Worm (Caenorhabditis elegans) whole organism, L1 larva: ENCODE results near the gene pqn-65.
"Not testable (repeated sequence)": the region's sequence is repeated elsewhere in the genome, so short reads cannot be mapped to it uniquely, and the experiment has no call there.

Experiments used
- C34B4.2 ChIP-seq: sonication (generic microtip); optimal IDR thresholded peaks from 2 replicates; lab custom pipeline; 2017; ENCODE audit warnings: mild to moderate bottlenecking, missing genetic modification characterization, missing compliant biosample characterization
- ama-1 ChIP-seq: fragments of 150-350 bp; optimal IDR thresholded peaks from 2 replicates; lab custom pipeline; 2014
- blmp-1 ChIP-seq: fragments of 150-350 bp; optimal IDR thresholded peaks from 2 replicates; lab custom pipeline; 2014; ENCODE audit warnings: missing biosample characterization, missing genetic modification characterization
- ceh-82 ChIP-seq, 3 experiments: fragments of 150-350 bp in 1 of 3; sonication (generic microtip) in 2 of 3; optimal IDR thresholded peaks; 2 replicates each; lab custom pipeline; 2014 to 2017; ENCODE audit warnings: missing biosample characterization in 3 of 3, missing genetic modification characterization in 3 of 3
- ceh-90 ChIP-seq: sonication (generic microtip); optimal IDR thresholded peaks from 2 replicates; lab custom pipeline; 2016; ENCODE audit warnings: missing genetic modification characterization, missing compliant biosample characterization
- ces-1 ChIP-seq: fragments of 150-350 bp; optimal IDR thresholded peaks from 2 replicates; lab custom pipeline; 2014; ENCODE audit warnings: missing biosample characterization, missing genetic modification reagents, missing genetic modification characterization
- dsc-1 ChIP-seq: sonication (generic microtip); optimal IDR thresholded peaks from 2 replicates; lab custom pipeline; 2016; ENCODE audit warnings: mild to moderate bottlenecking, missing genetic modification characterization, missing compliant biosample characterization
- efl-1 ChIP-seq, 4 experiments: fragments of 150-350 bp; optimal IDR thresholded peaks in 3 of 4; peaks in 1 of 4; 1 replicate in 1 of 4; 2 replicates in 3 of 4; lab custom pipeline; 2014; ENCODE audit warnings: missing biosample characterization in 2 of 4, missing genetic modification characterization in 2 of 4, missing genetic modification reagents in 2 of 4
- efl-3 ChIP-seq: fragments of 200-800 bp; sonication (Bioruptor generic); optimal IDR thresholded peaks from 2 replicates; lab custom pipeline; 2018; ENCODE audit warnings: mild to moderate bottlenecking, missing genetic modification characterization, missing compliant biosample characterization
- elt-2 ChIP-seq: sonication (generic microtip); optimal IDR thresholded peaks from 2 replicates; lab custom pipeline; 2016; ENCODE audit warnings: missing genetic modification characterization, mild to moderate bottlenecking, inconsistent platforms, missing compliant biosample characterization, missing genetic modification reagents
- elt-3 ChIP-seq, 6 experiments: fragments of 150-350 bp in 1 of 6; sonication (generic microtip); optimal IDR thresholded peaks; 2 replicates each; lab custom pipeline; 2017 to 2018; ENCODE audit warnings: missing biosample characterization in 6 of 6, missing genetic modification characterization in 6 of 6, inconsistent platforms in 1 of 6
- ets-5 ChIP-seq: fragments of 200-800 bp; sonication (Bioruptor generic); IDR thresholded peaks from 2 replicates; pipeline ENCODE4 v1.3.6; 2022; ENCODE audit warnings: missing genetic modification characterization, missing compliant biosample characterization
- fkh-10 ChIP-seq: sonication (generic microtip); optimal IDR thresholded peaks from 2 replicates; lab custom pipeline; 2017; ENCODE audit warnings: missing biosample characterization, missing genetic modification reagents, missing genetic modification characterization
- hlh-4 ChIP-seq: sonication (generic microtip); optimal IDR thresholded peaks from 2 replicates; lab custom pipeline; 2016; ENCODE audit warnings: mild to moderate bottlenecking, missing genetic modification characterization, missing compliant biosample characterization
- isw-1 ChIP-seq: fragments of 200-800 bp; sonication (Bioruptor generic); IDR thresholded peaks from 2 replicates; pipeline ENCODE4 v1.3.6; 2022; ENCODE audit warnings: missing genetic modification characterization, missing compliant biosample characterization
- jun-1 ChIP-seq: fragments of 150-350 bp; optimal IDR thresholded peaks from 2 replicates; lab custom pipeline; 2014; ENCODE audit warnings: missing biosample characterization, missing genetic modification reagents, missing genetic modification characterization
- mdl-1 ChIP-seq, 2 experiments: fragments of 150-350 bp; optimal IDR thresholded peaks; 2 replicates each; lab custom pipeline; 2014 to 2017; ENCODE audit warnings: missing biosample characterization in 2 of 2, missing genetic modification characterization in 2 of 2, inconsistent platforms in 1 of 2
- mep-1 ChIP-seq: fragments of 150-350 bp; optimal IDR thresholded peaks from 2 replicates; lab custom pipeline; 2014; ENCODE audit warnings: missing biosample characterization, missing genetic modification characterization
- nhr-19 ChIP-seq: fragments of 200-800 bp; sonication (Bioruptor generic); conservative IDR thresholded peaks from 2 replicates; pipeline ENCODE4 v1.3.6; 2022; ENCODE audit warnings: missing genetic modification characterization, missing compliant biosample characterization
- nhr-20 ChIP-seq: sonication (generic microtip); optimal IDR thresholded peaks from 2 replicates; lab custom pipeline; 2016; ENCODE audit warnings: mild to moderate bottlenecking, missing genetic modification characterization, missing compliant biosample characterization
- nhr-47 ChIP-seq: sonication (generic microtip); optimal IDR thresholded peaks from 2 replicates; lab custom pipeline; 2016; ENCODE audit warnings: mild to moderate bottlenecking, missing genetic modification characterization, moderate library complexity, missing compliant biosample characterization
- nhr-76 ChIP-seq: sonication (generic microtip); optimal IDR thresholded peaks from 2 replicates; lab custom pipeline; 2017; ENCODE audit warnings: missing biosample characterization, missing genetic modification characterization
- nhr-77 ChIP-seq: fragments of 150-350 bp; optimal IDR thresholded peaks from 2 replicates; lab custom pipeline; 2014; ENCODE audit warnings: missing biosample characterization, missing genetic modification characterization
- nhr-85 ChIP-seq: sonication (generic microtip); peaks from one replicate; lab custom pipeline; 2016; ENCODE audit warnings: missing genetic modification characterization, inconsistent platforms, missing compliant biosample characterization
- nhr-90 ChIP-seq: sonication (generic microtip); optimal IDR thresholded peaks from 2 replicates; lab custom pipeline; 2016; ENCODE audit warnings: mild to moderate bottlenecking, missing genetic modification characterization, missing compliant biosample characterization; ENCODE audit not compliant: poor library complexity
- pqm-1 ChIP-seq: sonication (generic microtip); optimal IDR thresholded peaks from 3 replicates; lab custom pipeline; 2017; ENCODE audit warnings: missing biosample characterization, missing genetic modification characterization
- rnt-1 ChIP-seq: sonication (generic microtip); optimal IDR thresholded peaks from 2 replicates; lab custom pipeline; 2016; ENCODE audit warnings: mild to moderate bottlenecking, missing genetic modification characterization, moderate library complexity, missing compliant biosample characterization
- tbx-2 ChIP-seq: sonication (generic microtip); optimal IDR thresholded peaks from 2 replicates; lab custom pipeline; 2016; ENCODE audit warnings: missing genetic modification characterization, missing compliant biosample characterization
- unc-86 ChIP-seq: sonication (generic microtip); optimal IDR thresholded peaks from 2 replicates; lab custom pipeline; 2016; ENCODE audit warnings: missing genetic modification characterization, missing compliant biosample characterization
- unc-98 ChIP-seq: fragments of 200-800 bp; sonication (Bioruptor generic); IDR thresholded peaks from 2 replicates; pipeline ENCODE4 v1.3.6; 2022; ENCODE audit warnings: missing genetic modification characterization, missing compliant biosample characterization
- zag-1 ChIP-seq: fragments of 150-350 bp; optimal IDR thresholded peaks from 2 replicates; lab custom pipeline; 2014; ENCODE audit warnings: missing biosample characterization, missing genetic modification characterization

pqn-65 gene

ce11 chrX:4606389-4606880, 13.0 kb downstream of the pqn-65 start (continued):
- not testable (repeated sequence) for TF ChIP-seq efl-1 (optimal IDR thresholded peaks at IDR 0.05; lab: Kevin White, UChicago)
- TF ChIP-seq efl-1 (GFP tag; optimal IDR thresholded peaks at IDR 0.05 in 1 of 2; lab: Kevin White, UChicago) (peak in 1 of 2 experiments; percentile 80), nhr-85 (peak; percentile 98), efl-3 (GFP tag; lab: Kevin White, UChicago) (peak; percentile 71), nhr-47 (peak; percentile 85), rnt-1 (peak; percentile 88), tbx-2 (tag; lab: Kevin White, UChicago) (peak; percentile 26)

- TF ChIP-seq elt-3 (tag; optimal IDR thresholded peaks at IDR 0.05; lab: Kevin White, UChicago) (no peak), blmp-1 (peak; percentile 7)
These were observed 13.6 kb downstream of the pqn-65 start, which contains the start of gene spat-3 for ce11 chrX:4605828-4606227. TSS of gene spat-3 (minus strand) at chrX:4605928.

- no peak for TF ChIP-seq ets-5
- TF ChIP-seq blmp-1: peak; percentile 78
These were observed 15.2 kb downstream of the pqn-65 start for ce11 chrX:4604185-4604584.

ce11 chrX:4600987-4601386, 18.4 kb downstream of the pqn-65 start:
- TF ChIP-seq ces-1 (GFP tag; lab: Kevin White, UChicago) (no peak), nhr-77 (tag; lab: Kevin White, UChicago) (no peak), nhr-76 (no peak)

- TF ChIP-seq efl-1 (optimal IDR thresholded peaks at IDR 0.05; lab: Kevin White, UChicago) (no peak), efl-1 (GFP tag; optimal IDR thresholded peaks at IDR 0.05 in 1 of 2; lab: Kevin White, UChicago) (peak in 1 of 2 experiments; percentile 72), C34B4.2 (tag; lab: Kevin White, UChicago) (no peak), isw-1 (no peak)
These were observed 19.9 kb downstream of the pqn-65 start for ce11 chrX:4599526-4599925.

- TF ChIP-seq efl-1 (optimal IDR thresholded peaks at IDR 0.05; lab: Kevin White, UChicago): no peak
- peak in 1 of 2 experiments; percentile 54 for TF ChIP-seq efl-1 (GFP tag; optimal IDR thresholded peaks at IDR 0.05 in 1 of 2; lab: Kevin White, UChicago)
- TF ChIP-seq nhr-90 (tag; lab: Kevin White, UChicago): no peak
- no peak for TF ChIP-seq mep-1 (tag; lab: Kevin White, UChicago)
- TF ChIP-seq nhr-47: no peak
- no peak for TF ChIP-seq zag-1
- no peak for TF ChIP-seq elt-2 (tag; lab: Kevin White, UChicago)
These were observed 22.0 kb downstream of the pqn-65 start for ce11 chrX:4597419-4597818.

- no peak for TF ChIP-seq nhr-47
- no peak for TF ChIP-seq nhr-19 (GFP tag; lab: Robert Waterston, UW)
- TF ChIP-seq unc-86 (tag; lab: Kevin White, UChicago): no peak
- TF ChIP-seq nhr-20: no peak
- TF ChIP-seq jun-1 (tag; lab: Kevin White, UChicago): no peak
These were observed 27.2 kb downstream of the pqn-65 start, which contains the start of gene flp-12 for ce11 chrX:4592250-4592649. TSS of gene flp-12 (minus strand) at chrX:4592350.

ce11 chrX:4588462-4588861, 31.0 kb downstream of the pqn-65 start, which contains the start of gene lnp-1:
TSS of gene lnp-1 (plus strand) at chrX:4588762.
- TF ChIP-seq pqm-1 (no peak), jun-1 (tag; lab: Kevin White, UChicago) (no peak), nhr-77 (tag; lab: Kevin White, UChicago) (no peak), mdl-1 (tag; optimal IDR thresholded peaks at IDR 0.05; lab: Kevin White, UChicago) (no peak), hlh-4 (tag; lab: Kevin White, UChicago) (no peak), ceh-90 (no peak), ceh-82 (tag; optimal IDR thresholded peaks at IDR 0.05; lab: Kevin White, UChicago) (no peak), unc-98 (no peak), fkh-10 (no peak), dsc-1 (tag; lab: Kevin White, UChicago) (no peak), ama-1 (lab: Kevin White, UChicago) (no peak), elt-3 (tag; optimal IDR thresholded peaks at IDR 0.05; lab: Kevin White, UChicago) (no peak)
